Worm (Caenorhabditis elegans) whole organism, L1 larva: Measurements from ENCODE around the gene K01B6.3.
A peak's percentile ranks its signal among the peaks of the same experiment; 100 is the strongest.

Experiments
- C16A3.4 ChIP-seq: fragments of 150-350 bp; optimal IDR thresholded peaks from 2 replicates; lab custom pipeline; 2014; ENCODE audit warnings: missing biosample characterization, missing genetic modification characterization
- C34B4.2 ChIP-seq: sonication (generic microtip); optimal IDR thresholded peaks from 2 replicates; lab custom pipeline; 2017; ENCODE audit warnings: mild to moderate bottlenecking, missing genetic modification characterization, missing compliant biosample characterization
- ama-1 ChIP-seq: fragments of 150-350 bp; optimal IDR thresholded peaks from 2 replicates; lab custom pipeline; 2014
- blmp-1 ChIP-seq: fragments of 150-350 bp; optimal IDR thresholded peaks from 2 replicates; lab custom pipeline; 2014; ENCODE audit warnings: missing biosample characterization, missing genetic modification characterization
- ces-1 ChIP-seq: fragments of 150-350 bp; optimal IDR thresholded peaks from 2 replicates; lab custom pipeline; 2014; ENCODE audit warnings: missing biosample characterization, missing genetic modification reagents, missing genetic modification characterization
- efl-1 ChIP-seq, 4 experiments: fragments of 150-350 bp; optimal IDR thresholded peaks in 3 of 4; peaks in 1 of 4; 1 replicate in 1 of 4; 2 replicates in 3 of 4; lab custom pipeline; 2014; ENCODE audit warnings: missing biosample characterization in 2 of 4, missing genetic modification characterization in 2 of 4, missing genetic modification reagents in 2 of 4
- efl-3 ChIP-seq: fragments of 200-800 bp; sonication (Bioruptor generic); optimal IDR thresholded peaks from 2 replicates; lab custom pipeline; 2018; ENCODE audit warnings: mild to moderate bottlenecking, missing genetic modification characterization, missing compliant biosample characterization
- elt-2 ChIP-seq: sonication (generic microtip); optimal IDR thresholded peaks from 2 replicates; lab custom pipeline; 2016; ENCODE audit warnings: missing genetic modification characterization, mild to moderate bottlenecking, inconsistent platforms, missing compliant biosample characterization, missing genetic modification reagents
- fkh-10 ChIP-seq: sonication (generic microtip); optimal IDR thresholded peaks from 2 replicates; lab custom pipeline; 2017; ENCODE audit warnings: missing biosample characterization, missing genetic modification reagents, missing genetic modification characterization
- fkh-8 ChIP-seq: sonication (generic microtip); optimal IDR thresholded peaks from 2 replicates; lab custom pipeline; 2016; ENCODE audit warnings: mild to moderate bottlenecking, missing genetic modification characterization, missing compliant biosample characterization
- grh-1 ChIP-seq: fragments of 200-800 bp; sonication (Bioruptor generic); IDR thresholded peaks from 2 replicates; pipeline ENCODE4 v1.3.6; 2022; ENCODE audit warnings: missing genetic modification reagents, missing genetic modification characterization, missing compliant biosample characterization
- hlh-17 ChIP-seq: fragments of 200-800 bp; sonication (Bioruptor generic); optimal IDR thresholded peaks from 2 replicates; lab custom pipeline; 2018; ENCODE audit warnings: missing genetic modification characterization, mild to moderate bottlenecking, missing compliant biosample characterization, moderate library complexity, borderline replicate concordance
- irx-1 ChIP-seq: sonication (generic microtip); optimal IDR thresholded peaks from 2 replicates; lab custom pipeline; 2016; ENCODE audit warnings: missing genetic modification characterization, missing compliant biosample characterization
- isw-1 ChIP-seq: fragments of 200-800 bp; sonication (Bioruptor generic); IDR thresholded peaks from 2 replicates; pipeline ENCODE4 v1.3.6; 2022; ENCODE audit warnings: missing genetic modification characterization, missing compliant biosample characterization
- lin-13 ChIP-seq: fragments of 150-350 bp; optimal IDR thresholded peaks from 2 replicates; lab custom pipeline; 2014; ENCODE audit warnings: missing biosample characterization, missing genetic modification reagents, missing genetic modification characterization
- lin-35 ChIP-seq, 2 experiments: fragments of 150-350 bp; optimal IDR thresholded peaks; 2 replicates each; lab custom pipeline; 2014; ENCODE audit warnings: missing biosample characterization in 2 of 2, missing genetic modification characterization in 2 of 2, missing genetic modification reagents in 2 of 2
- mab-9 ChIP-seq: fragments of 200-800 bp; sonication (Bioruptor generic); IDR thresholded peaks from 2 replicates; pipeline ENCODE4 v1.3.6; 2022; ENCODE audit warnings: missing genetic modification reagents, missing genetic modification characterization, missing compliant biosample characterization
- mdl-1 ChIP-seq, 2 experiments: fragments of 150-350 bp; optimal IDR thresholded peaks; 2 replicates each; lab custom pipeline; 2014 to 2017; ENCODE audit warnings: missing biosample characterization in 2 of 2, missing genetic modification characterization in 2 of 2, inconsistent platforms in 1 of 2
- nhr-237 ChIP-seq: fragments of 150-350 bp; optimal IDR thresholded peaks from 2 replicates; lab custom pipeline; 2014; ENCODE audit warnings: missing biosample characterization, missing genetic modification characterization
- nhr-28 ChIP-seq: fragments of 150-350 bp; optimal IDR thresholded peaks from 2 replicates; lab custom pipeline; 2014; ENCODE audit warnings: missing biosample characterization, missing genetic modification characterization
- nhr-77 ChIP-seq: fragments of 150-350 bp; optimal IDR thresholded peaks from 2 replicates; lab custom pipeline; 2014; ENCODE audit warnings: missing biosample characterization, missing genetic modification characterization
- nhr-85 ChIP-seq: sonication (generic microtip); peaks from one replicate; lab custom pipeline; 2016; ENCODE audit warnings: missing genetic modification characterization, inconsistent platforms, missing compliant biosample characterization
- nhr-90 ChIP-seq: sonication (generic microtip); optimal IDR thresholded peaks from 2 replicates; lab custom pipeline; 2016; ENCODE audit warnings: mild to moderate bottlenecking, missing genetic modification characterization, missing compliant biosample characterization; ENCODE audit not compliant: poor library complexity
- pag-3 ChIP-seq: sonication (generic microtip); optimal IDR thresholded peaks from 2 replicates; lab custom pipeline; 2017; ENCODE audit warnings: missing genetic modification characterization, mild to moderate bottlenecking, missing compliant biosample characterization, antibody characterized with exemption, borderline replicate concordance; ENCODE audit not compliant: insufficient read depth
- pqm-1 ChIP-seq: sonication (generic microtip); optimal IDR thresholded peaks from 3 replicates; lab custom pipeline; 2017; ENCODE audit warnings: missing biosample characterization, missing genetic modification characterization
- rnt-1 ChIP-seq: sonication (generic microtip); optimal IDR thresholded peaks from 2 replicates; lab custom pipeline; 2016; ENCODE audit warnings: mild to moderate bottlenecking, missing genetic modification characterization, moderate library complexity, missing compliant biosample characterization
- skn-1 ChIP-seq: fragments of 150-350 bp; optimal IDR thresholded peaks from 2 replicates; lab custom pipeline; 2014; ENCODE audit warnings: missing biosample characterization, missing genetic modification characterization
- snpc-4 ChIP-seq: fragments of 150-350 bp; optimal IDR thresholded peaks from 2 replicates; lab custom pipeline; 2014; ENCODE audit warnings: missing biosample characterization, missing genetic modification characterization
- sox-4 ChIP-seq: sonication (generic microtip); optimal IDR thresholded peaks from 2 replicates; lab custom pipeline; 2016; ENCODE audit warnings: missing genetic modification characterization, missing compliant biosample characterization
- tbx-2 ChIP-seq: sonication (generic microtip); optimal IDR thresholded peaks from 2 replicates; lab custom pipeline; 2016; ENCODE audit warnings: missing genetic modification characterization, missing compliant biosample characterization
- tlp-1 ChIP-seq: fragments of 150-350 bp; optimal IDR thresholded peaks from 2 replicates; lab custom pipeline; 2014; ENCODE audit warnings: missing biosample characterization, missing genetic modification characterization
- unc-98 ChIP-seq: fragments of 200-800 bp; sonication (Bioruptor generic); IDR thresholded peaks from 2 replicates; pipeline ENCODE4 v1.3.6; 2022; ENCODE audit warnings: missing genetic modification characterization, missing compliant biosample characterization
- ztf-4 ChIP-seq: fragments of 150-350 bp; optimal IDR thresholded peaks from 2 replicates; lab custom pipeline; 2014; ENCODE audit warnings: missing biosample characterization, missing genetic modification characterization

Gene K01B6.3

DNA sequence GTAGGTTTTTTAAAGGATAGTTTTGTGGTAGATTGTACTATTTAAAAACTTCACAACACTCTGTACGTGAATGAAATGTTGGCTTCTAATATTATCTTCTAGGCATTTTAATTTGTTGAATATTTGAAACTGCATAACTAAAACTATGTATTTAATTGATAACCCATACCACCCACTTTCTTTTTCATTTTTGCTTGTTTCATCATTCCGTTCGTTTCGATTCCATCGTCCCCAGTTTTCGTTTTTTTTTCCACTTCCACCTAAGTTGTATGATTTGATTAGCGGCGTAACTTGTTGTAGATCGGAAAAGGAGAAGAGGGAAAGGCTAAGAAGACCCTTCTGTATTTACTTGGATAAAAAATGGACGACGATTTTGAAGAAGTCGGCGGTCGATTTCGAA lies at the start of gene K01B6.3:
Gene K01B6.3 (plus strand): TSS at position 301 of the 400 bp plus-strand sequence.
- TF ChIP-seq nhr-85: no peak
- peak; percentile 42 for TF ChIP-seq blmp-1 (tag; lab: Kevin White, UChicago)

DNA sequence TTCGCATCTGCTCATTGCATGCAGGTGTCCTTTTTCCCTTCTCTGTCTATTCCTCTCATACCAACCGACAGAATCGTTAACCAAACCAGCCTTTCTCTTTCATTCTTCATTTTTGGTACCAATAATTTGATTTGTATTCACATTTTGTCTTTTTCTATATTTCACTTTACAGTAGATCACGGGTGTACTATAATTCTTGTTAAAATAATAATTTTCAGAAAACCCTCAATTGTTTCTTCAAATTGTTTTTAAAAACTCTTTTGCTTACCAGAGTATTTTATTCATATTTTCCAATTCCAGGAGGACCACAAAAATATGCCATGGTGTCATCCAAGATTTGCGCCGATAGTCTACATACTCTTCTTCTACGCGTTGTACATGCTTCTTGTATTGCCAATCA lies 49.3 kb upstream of the K01B6.3 start, which contains the start of gene T02C1.2:
Gene T02C1.2 (plus strand): TSS at position 301 of the 400 bp plus-strand sequence.
- TF ChIP-seq fkh-8 (tag; lab: Kevin White, UChicago) (no peak), blmp-1 (tag; lab: Kevin White, UChicago) (peak; percentile 20)

- peak; percentile 50 for TF ChIP-seq elt-2 (tag; lab: Kevin White, UChicago)
- no peak for TF ChIP-seq nhr-237 (tag; lab: Kevin White, UChicago)
- peak in 1 of 2 experiments; percentile 13 for TF ChIP-seq lin-35 (GFP tag; optimal IDR thresholded peaks at IDR 0.05; lab: Kevin White, UChicago)
These were observed 45.0 kb upstream of the K01B6.3 start for ce11 chrIII:9254988-9255387.

DNA sequence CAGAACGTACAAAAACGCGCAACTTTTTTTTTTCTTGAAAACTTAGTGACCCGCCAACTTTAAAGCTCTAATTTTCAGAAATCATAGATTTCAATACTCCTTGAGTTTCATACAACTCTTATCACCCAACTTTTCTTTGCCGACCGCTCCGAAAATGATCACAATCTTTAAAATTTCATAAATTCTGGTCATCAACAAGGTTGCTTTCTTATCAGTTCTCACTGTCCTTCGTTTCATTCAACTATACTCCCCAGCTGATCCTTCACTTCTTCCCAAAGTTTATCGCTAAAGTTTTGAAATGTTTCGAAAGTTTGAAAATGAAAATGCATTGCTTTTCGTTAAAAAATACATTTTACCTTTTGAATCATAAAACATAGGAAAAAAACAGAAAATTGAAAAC lies 44.2 kb upstream of the K01B6.3 start:
- TF ChIP-seq mdl-1 (tag; optimal IDR thresholded peaks at IDR 0.05; lab: Kevin White, UChicago) (no peak), nhr-28 (tag; lab: Kevin White, UChicago) (no peak), fkh-8 (tag; lab: Kevin White, UChicago) (no peak), nhr-77 (tag; lab: Kevin White, UChicago) (no peak), nhr-85 (peak; percentile 53), isw-1 (GFP tag; lab: Robert Waterston, UW) (no peak), ces-1 (GFP tag; lab: Kevin White, UChicago) (no peak), elt-2 (tag; lab: Kevin White, UChicago) (peak; percentile 81), blmp-1 (tag; lab: Kevin White, UChicago) (peak; percentile 2), lin-35 (GFP tag; optimal IDR thresholded peaks at IDR 0.05; lab: Kevin White, UChicago) (no peak), skn-1 (tag; lab: Kevin White, UChicago) (no peak), grh-1 (no peak), efl-1 (optimal IDR thresholded peaks at IDR 0.05; lab: Kevin White, UChicago) (no peak), efl-1 (GFP tag; optimal IDR thresholded peaks at IDR 0.05 in 1 of 2; lab: Kevin White, UChicago) (peak in 1 of 2 experiments; percentile 86), pqm-1 (tag; lab: Kevin White, UChicago) (peak; percentile 48), efl-3 (GFP tag; lab: Kevin White, UChicago) (no peak), C34B4.2 (tag; lab: Kevin White, UChicago) (no peak), ama-1 (lab: Kevin White, UChicago) (no peak), tlp-1 (tag; lab: Kevin White, UChicago) (no peak), lin-13 (no peak), pag-3 (tag; lab: Kevin White, UChicago) (no peak), snpc-4 (no peak), irx-1 (no peak), nhr-90 (tag; lab: Kevin White, UChicago) (no peak), mab-9 (GFP tag; lab: Robert Waterston, UW) (no peak), tbx-2 (no peak), rnt-1 (tag; lab: Kevin White, UChicago) (no peak)
- TF ChIP-seq, all 84 proteins: peak for 5

DNA sequence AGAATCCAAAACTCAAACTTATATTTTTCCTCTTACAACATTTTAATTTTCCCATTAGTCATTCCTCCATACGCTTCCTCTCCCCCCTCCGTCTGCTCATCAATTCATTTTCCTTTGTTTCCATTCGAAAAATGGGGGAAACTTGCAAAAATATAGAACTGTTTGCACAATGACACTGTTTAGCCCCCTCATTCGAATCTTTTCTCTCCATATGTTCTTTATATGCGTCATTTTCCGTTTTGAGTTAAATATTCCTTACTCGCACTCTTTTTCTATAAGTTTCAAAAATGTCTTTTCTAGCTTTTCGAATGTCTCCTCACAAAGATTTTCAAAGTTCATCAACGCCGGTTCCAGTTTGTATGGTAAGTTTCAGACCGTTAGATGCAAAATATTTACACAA lies 43.1 kb upstream of the K01B6.3 start, which contains the start of gene M01A8.1:
Gene M01A8.1 (plus strand): TSS at position 301 of the 400 bp plus-strand sequence.
- TF ChIP-seq efl-1 (optimal IDR thresholded peaks at IDR 0.05; lab: Kevin White, UChicago): no peak
- peak in 1 of 2 experiments; percentile 41 for TF ChIP-seq efl-1 (GFP tag; optimal IDR thresholded peaks at IDR 0.05 in 1 of 2; lab: Kevin White, UChicago)
- TF ChIP-seq elt-2 (tag; lab: Kevin White, UChicago): no peak
- TF ChIP-seq fkh-8 (tag; lab: Kevin White, UChicago): no peak

ce11 chrIII:9258510-9258909 lies 41.5 kb upstream of the K01B6.3 start:
- no peak for TF ChIP-seq ztf-4 (tag; lab: Kevin White, UChicago)
- no peak for TF ChIP-seq C16A3.4 (tag; lab: Kevin White, UChicago)
- no peak for TF ChIP-seq efl-1 (optimal IDR thresholded peaks at IDR 0.05; lab: Kevin White, UChicago)
- peak in 1 of 2 experiments; percentile 81 for TF ChIP-seq efl-1 (GFP tag; optimal IDR thresholded peaks at IDR 0.05 in 1 of 2; lab: Kevin White, UChicago)
- no peak for TF ChIP-seq hlh-17 (GFP tag; lab: Kevin White, UChicago)
- TF ChIP-seq fkh-10: no peak
- no peak for TF ChIP-seq unc-98 (GFP tag; lab: Robert Waterston, UW)
- TF ChIP-seq elt-2 (tag; lab: Kevin White, UChicago): peak; percentile 11
- TF ChIP-seq sox-4 (tag; lab: Kevin White, UChicago): no peak
- TF ChIP-seq nhr-85: no peak
